Fruit fly (Drosophila melanogaster) whole organism, wandering third instar larva: ENCODE measurements around the gene janB.

Experiments used
- Dfd ChIP-seq: fragments of >200 bp; optimal IDR thresholded peaks from 2 replicates; lab custom pipeline; 2017; ENCODE audit warnings: missing biosample characterization, missing genetic modification characterization
- Hr78 ChIP-seq: fragments of >200 bp; optimal IDR thresholded peaks from 2 replicates; lab custom pipeline; 2017; ENCODE audit warnings: missing biosample characterization, missing genetic modification characterization
- Mio ChIP-seq: sonication (Bioruptor generic); optimal IDR thresholded peaks from 2 replicates; lab custom pipeline; 2016; ENCODE audit warnings: missing biosample characterization, missing genetic modification characterization
- OdsH ChIP-seq: fragments of 200-800 bp; sonication (Bioruptor generic); optimal IDR thresholded peaks from 2 replicates; lab custom pipeline; 2016; ENCODE audit warnings: missing biosample characterization, mild to moderate bottlenecking, missing genetic modification characterization
- jim ChIP-seq: fragments of 175-275, 200-325 bp; sonication (Bioruptor generic); optimal IDR thresholded peaks from 2 replicates; lab custom pipeline; 2016; ENCODE audit warnings: missing biosample characterization, mild to moderate bottlenecking, missing genetic modification characterization
- lola ChIP-seq: fragments of >200 bp; optimal IDR thresholded peaks from 2 replicates; lab custom pipeline; 2017; ENCODE audit warnings: missing biosample characterization, missing genetic modification characterization
- psq ChIP-seq: fragments of 200-800 bp; sonication (Bioruptor generic); optimal IDR thresholded peaks from 3 replicates; lab custom pipeline; 2017; ENCODE audit warnings: missing biosample characterization, mild to moderate bottlenecking, missing genetic modification characterization, moderate library complexity
- sv ChIP-seq: fragments of 200-800 bp; sonication (Bioruptor generic); optimal IDR thresholded peaks from 3 replicates; lab custom pipeline; 2016; ENCODE audit warnings: missing biosample characterization, missing genetic modification characterization
- tai ChIP-seq: sonication (Bioruptor generic); optimal IDR thresholded peaks from 2 replicates; lab custom pipeline; 2016; ENCODE audit warnings: missing biosample characterization, missing genetic modification characterization
- usp ChIP-seq: fragments of >200 bp; optimal IDR thresholded peaks from 2 replicates; lab custom pipeline; 2017; ENCODE audit warnings: missing biosample characterization, missing genetic modification characterization

dm6 chr3R:30043139-30043744 is 4.7 kb upstream of the janB start, which contains the start of gene Sry-delta:
- no peak for TF ChIP-seq tai (GFP tag; lab: Kevin White, UChicago)
- TF ChIP-seq Mio (GFP tag; lab: Kevin White, UChicago): no peak
- TF ChIP-seq Dfd (GFP tag; lab: Kevin White, UChicago): no peak
- TF ChIP-seq psq (GFP tag; lab: Kevin White, UChicago): peak; percentile 35
- no peak for TF ChIP-seq jim
- TF ChIP-seq sv (GFP tag; lab: Kevin White, UChicago): peak; percentile 81
- TF ChIP-seq Hr78 (GFP tag; lab: Kevin White, UChicago): no peak
- no peak for TF ChIP-seq lola
- TF ChIP-seq OdsH (GFP tag; lab: Kevin White, UChicago): peak; percentile 61
- no peak for TF ChIP-seq usp
